Fruit fly (Drosophila melanogaster) whole organism, pupa: ENCODE data around the gene alpha-Man-Ia.

Experiments
- CG10348 ChIP-seq: fragments of 200-800 bp; sonication (Bioruptor generic); IDR thresholded peaks from 2 replicates; pipeline ENCODE4 v1.3.6; 2022; ENCODE audit warnings: missing biosample characterization, missing genetic modification characterization
- CG12605 ChIP-seq: fragments of 200-800 bp; sonication (Bioruptor generic); IDR thresholded peaks from 2 replicates; pipeline ENCODE4 v1.3.6; 2022; ENCODE audit warnings: missing biosample characterization, missing genetic modification characterization
- CG13204 ChIP-seq: fragments of 200-800 bp; sonication (Bioruptor generic); optimal IDR thresholded peaks from 2 replicates; lab custom pipeline; 2018; ENCODE audit warnings: missing biosample characterization, mild to moderate bottlenecking, missing genetic modification characterization, moderate library complexity
- CG14655 ChIP-seq: fragments of 200-800 bp; sonication (Bioruptor generic); optimal IDR thresholded peaks from 3 replicates; lab custom pipeline; 2017; ENCODE audit warnings: mild to moderate bottlenecking, missing biosample characterization, missing genetic modification reagents, missing genetic modification characterization
- CG15710 ChIP-seq: fragments of 200-800 bp; sonication (Bioruptor generic); optimal IDR thresholded peaks from 2 replicates; lab custom pipeline; 2018; ENCODE audit warnings: missing biosample characterization, mild to moderate bottlenecking, missing genetic modification characterization, moderate library complexity
- CG17806 ChIP-seq: fragments of 200-800 bp; sonication (Bioruptor generic); optimal IDR thresholded peaks from 2 replicates; lab custom pipeline; 2018; ENCODE audit warnings: missing biosample characterization, mild to moderate bottlenecking, missing genetic modification characterization, moderate library complexity
- CG32121 ChIP-seq: fragments of 200-800 bp; sonication (Bioruptor generic); IDR thresholded peaks from 2 replicates; pipeline ENCODE4 v1.3.6; 2022; ENCODE audit warnings: missing biosample characterization, missing genetic modification characterization
- CG34367 ChIP-seq: fragments of 200-800 bp; sonication (Bioruptor generic); optimal IDR thresholded peaks from 2 replicates; lab custom pipeline; 2018; ENCODE audit warnings: missing biosample characterization, mild to moderate bottlenecking, missing genetic modification characterization
- CG4496 ChIP-seq: fragments of 200-800 bp; sonication (Bioruptor generic); IDR thresholded peaks from 3 replicates; pipeline ENCODE4 v1.3.6; 2022; ENCODE audit warnings: missing biosample characterization, missing genetic modification characterization
- CG8159 ChIP-seq: fragments of 200-800 bp; sonication (Bioruptor generic); optimal IDR thresholded peaks from 3 replicates; lab custom pipeline; 2018; ENCODE audit warnings: missing biosample characterization, mild to moderate bottlenecking, missing genetic modification characterization, moderate library complexity
- CG8301 ChIP-seq: fragments of 200-800 bp; sonication (Bioruptor generic); optimal IDR thresholded peaks from 2 replicates; lab custom pipeline; 2018; ENCODE audit warnings: missing biosample characterization, mild to moderate bottlenecking, missing genetic modification characterization
- CG9948 ChIP-seq: fragments of 200-800 bp; sonication (Bioruptor generic); optimal IDR thresholded peaks from 2 replicates; lab custom pipeline; 2018; ENCODE audit warnings: missing biosample characterization, mild to moderate bottlenecking, missing genetic modification characterization, moderate library complexity
- D1 ChIP-seq: fragments of 200-800 bp; sonication (Bioruptor generic); optimal IDR thresholded peaks from 2 replicates; lab custom pipeline; 2018; ENCODE audit warnings: missing biosample characterization, mild to moderate bottlenecking, missing genetic modification characterization, moderate library complexity
- EcR ChIP-seq: fragments of 200-800 bp; sonication (Bioruptor generic); optimal IDR thresholded peaks from 3 replicates; lab custom pipeline; 2019; ENCODE audit warnings: missing biosample characterization, missing genetic modification characterization, mild to moderate bottlenecking, moderate library complexity, missing genetic modification reagents
- Ets98B ChIP-seq: fragments of 200-800 bp; sonication (Bioruptor generic); IDR thresholded peaks from 2 replicates; pipeline ENCODE4 v1.3.6; 2022; ENCODE audit warnings: missing biosample characterization, missing genetic modification characterization
- Pif1A ChIP-seq: fragments of 200-800 bp; sonication (Bioruptor generic); optimal IDR thresholded peaks from 3 replicates; lab custom pipeline; 2016; ENCODE audit warnings: missing biosample characterization, missing genetic modification characterization
- Pif1B ChIP-seq: fragments of 200-800 bp; sonication (Bioruptor generic); optimal IDR thresholded peaks from 3 replicates; lab custom pipeline; 2016; ENCODE audit warnings: missing biosample characterization, missing genetic modification characterization
- Snoo ChIP-seq: fragments of 200-800 bp; sonication (Bioruptor generic); optimal IDR thresholded peaks from 3 replicates; lab custom pipeline; 2017; ENCODE audit warnings: missing biosample characterization, mild to moderate bottlenecking, missing genetic modification characterization, inconsistent platforms
- fd96Ca ChIP-seq: fragments of 200-800 bp; sonication (Bioruptor generic); IDR thresholded peaks from 3 replicates; pipeline ENCODE4 v1.3.6; 2022; ENCODE audit warnings: missing biosample characterization, missing genetic modification characterization
- gl ChIP-seq: fragments of 200-800 bp; sonication (Bioruptor generic); optimal IDR thresholded peaks from 2 replicates; lab custom pipeline; 2018; ENCODE audit warnings: missing biosample characterization, mild to moderate bottlenecking, missing genetic modification characterization
- rn ChIP-seq: fragments of 200-800 bp; sonication (Bioruptor generic); IDR thresholded peaks from 2 replicates; pipeline ENCODE4 v1.3.6; 2022; ENCODE audit warnings: missing biosample characterization, missing genetic modification characterization

Gene alpha-Man-Ia

dm6 chrX:10324836-10325566 lies 757 bp downstream of the alpha-Man-Ia start:
- TF ChIP-seq D1 (tag; lab: Kevin White, UChicago) (no peak), CG12605 (GFP tag; lab: Robert Waterston, UW) (no peak), EcR (no peak), CG34367 (tag; lab: Kevin White, UChicago) (no peak), Pif1A (GFP tag; lab: Kevin White, UChicago) (peak; percentile 20), CG17806 (tag; lab: Kevin White, UChicago) (no peak), CG32121 (GFP tag; lab: Robert Waterston, UW) (no peak), CG14655 (GFP tag; lab: Kevin White, UChicago) (peak; percentile 65), CG15710 (tag; lab: Kevin White, UChicago) (peak; percentile 20), fd96Ca (GFP tag; lab: Robert Waterston, UW) (no peak), Snoo (tag; lab: Kevin White, UChicago) (peak; percentile 56), CG9948 (tag; lab: Kevin White, UChicago) (peak; percentile 22), CG10348 (no peak), gl (tag; lab: Kevin White, UChicago) (no peak), CG8301 (tag; lab: Kevin White, UChicago) (peak; percentile 40), CG4496 (GFP tag; lab: Robert Waterston, UW) (no peak; the same call in 2 of the 3 replicates), Pif1B (no peak), CG13204 (GFP tag; lab: Kevin White, UChicago) (no peak), CG8159 (tag; lab: Kevin White, UChicago) (peak; percentile 41), Ets98B (GFP tag; lab: Robert Waterston, UW) (no peak), rn (no peak)

- no peak for TF ChIP-seq CG17806 (tag; lab: Kevin White, UChicago)
- no peak for TF ChIP-seq CG8159 (tag; lab: Kevin White, UChicago)
- no peak for TF ChIP-seq CG4496 (GFP tag; lab: Robert Waterston, UW)
- no peak for TF ChIP-seq Ets98B (GFP tag; lab: Robert Waterston, UW)
- no peak for TF ChIP-seq D1 (tag; lab: Kevin White, UChicago)
- TF ChIP-seq CG13204 (GFP tag; lab: Kevin White, UChicago), result no peak
Measured at dm6 chrX:10322292-10322691, 3.5 kb downstream of the alpha-Man-Ia start.

- no peak for TF ChIP-seq CG17806 (tag; lab: Kevin White, UChicago)
Measured at dm6 chrX:10320425-10320978, 5.3 kb downstream of the alpha-Man-Ia start.

DNA sequence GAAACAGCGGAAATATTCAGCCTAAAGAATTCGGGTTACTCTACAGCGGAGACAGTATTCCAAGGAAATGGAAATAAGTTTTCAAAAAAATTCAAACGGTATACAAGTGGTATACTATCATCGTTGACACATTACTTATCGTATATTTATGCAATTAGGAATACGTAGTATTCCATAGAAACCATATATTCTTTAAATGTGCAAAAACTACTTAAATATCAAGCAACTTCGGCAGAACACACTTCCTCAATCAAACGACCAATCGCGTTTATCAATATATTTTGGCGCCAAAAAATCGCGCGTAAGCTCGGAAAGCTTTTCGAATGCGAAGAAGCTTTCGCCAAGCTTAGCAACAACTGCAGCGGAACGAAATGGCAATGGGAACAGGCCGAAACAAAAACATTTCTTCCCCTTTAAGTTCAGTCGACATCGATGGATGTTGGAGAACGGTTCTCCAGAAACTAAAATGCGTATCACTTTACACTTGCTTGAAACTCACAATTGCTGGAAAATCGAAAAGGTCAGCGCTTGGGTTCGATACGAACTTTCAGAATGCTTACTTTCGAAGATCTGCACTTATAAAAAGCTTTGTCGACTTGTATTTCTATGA lies 6.7 kb downstream of the alpha-Man-Ia start:
- TF ChIP-seq Snoo (tag; lab: Kevin White, UChicago), result no peak
- peak; percentile 13 for TF ChIP-seq Pif1A (GFP tag; lab: Kevin White, UChicago)
- peak; percentile 16 for TF ChIP-seq CG8159 (tag; lab: Kevin White, UChicago)
- no peak for TF ChIP-seq CG34367 (tag; lab: Kevin White, UChicago)
- TF ChIP-seq fd96Ca (GFP tag; lab: Robert Waterston, UW), result no peak
- TF ChIP-seq EcR, result no peak
- no peak for TF ChIP-seq CG9948 (tag; lab: Kevin White, UChicago)
- no peak for TF ChIP-seq gl (tag; lab: Kevin White, UChicago)
- TF ChIP-seq CG14655 (GFP tag; lab: Kevin White, UChicago), result peak; percentile 10
- no peak for TF ChIP-seq CG13204 (GFP tag; lab: Kevin White, UChicago)
- TF ChIP-seq Pif1B, result no peak
- no peak for TF ChIP-seq Ets98B (GFP tag; lab: Robert Waterston, UW)
- TF ChIP-seq rn, result no peak
- TF ChIP-seq CG4496 (GFP tag; lab: Robert Waterston, UW), result no peak; the same call in 2 of the 3 replicates
- TF ChIP-seq CG12605 (GFP tag; lab: Robert Waterston, UW), result no peak
- TF ChIP-seq CG10348, result no peak
- TF ChIP-seq CG32121 (GFP tag; lab: Robert Waterston, UW), result peak; percentile 30; the same call in 1 of the 2 replicates
- no peak for TF ChIP-seq D1 (tag; lab: Kevin White, UChicago)
- TF ChIP-seq CG17806 (tag; lab: Kevin White, UChicago), result no peak
- no peak for TF ChIP-seq CG8301 (tag; lab: Kevin White, UChicago)
- no peak for TF ChIP-seq CG15710 (tag; lab: Kevin White, UChicago)

DNA sequence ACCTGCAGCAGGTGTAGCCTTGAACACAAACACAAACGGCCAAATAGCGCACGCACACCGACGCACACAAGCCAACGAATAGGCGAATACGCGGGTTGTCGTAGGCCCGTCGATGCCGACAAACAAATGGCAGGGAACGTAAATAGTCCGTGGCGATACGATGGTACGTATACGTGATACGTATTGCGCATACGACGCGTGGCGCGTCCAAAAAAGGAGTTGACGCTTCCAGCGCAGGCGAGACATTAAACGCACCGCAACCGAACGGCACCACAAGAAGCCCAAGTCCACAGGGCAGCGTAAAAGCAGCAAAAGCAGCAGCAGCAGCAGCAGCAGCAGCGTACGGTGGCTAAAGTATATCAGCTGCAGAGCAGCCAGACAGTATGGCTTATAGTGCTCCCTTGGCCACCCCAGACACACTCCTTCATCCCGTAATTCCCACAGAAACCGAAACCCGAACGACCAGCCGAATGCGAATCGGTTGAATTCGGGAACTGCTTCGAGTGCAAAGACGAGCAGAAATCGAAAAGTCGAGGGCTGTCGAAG lies 7.3 kb downstream of the alpha-Man-Ia start:
- peak; percentile 13 for TF ChIP-seq CG13204 (GFP tag; lab: Kevin White, UChicago)
- TF ChIP-seq CG12605 (GFP tag; lab: Robert Waterston, UW), result no peak
- TF ChIP-seq CG34367 (tag; lab: Kevin White, UChicago), result no peak
- peak; percentile 28 for TF ChIP-seq Pif1B
- no peak for TF ChIP-seq rn
